Worm (Caenorhabditis elegans): ENCODE measurements around the gene gcc-1.

DNA sequence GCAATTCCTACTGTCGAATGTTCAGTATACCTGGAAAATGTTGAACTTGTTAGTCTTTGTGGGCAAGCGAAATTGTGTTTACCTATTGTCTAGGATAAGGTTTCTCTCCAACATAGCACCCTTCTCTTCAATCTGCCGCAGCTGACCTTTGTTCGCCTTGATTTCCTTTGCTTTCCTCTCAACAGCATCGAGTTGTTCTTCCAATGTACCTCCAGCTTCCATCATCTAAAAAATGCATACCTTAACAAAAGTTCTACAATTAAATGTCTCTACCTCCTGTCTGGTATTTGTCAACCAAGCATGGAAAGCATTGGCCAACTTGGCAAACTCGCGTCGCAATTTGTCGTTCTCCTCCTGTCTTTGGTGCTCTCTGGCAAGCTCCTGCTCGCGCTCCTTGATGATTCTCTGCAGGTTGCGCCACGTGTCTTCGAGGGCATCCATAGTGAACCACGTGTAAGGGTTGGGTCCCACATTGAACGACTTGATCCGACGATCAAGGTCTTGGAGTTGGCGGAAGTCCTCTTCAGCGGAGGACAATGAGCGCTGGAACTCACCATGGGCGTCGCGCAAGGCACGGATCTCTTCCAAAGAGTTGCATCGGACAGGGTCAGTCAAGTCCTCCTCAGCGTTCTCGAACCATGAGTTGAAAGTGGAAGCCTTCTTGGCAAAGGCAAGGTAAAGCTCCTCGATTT, 41.0 kb upstream of the gcc-1 start:
- TF ChIP-seq cog-1 (tag; optimal IDR thresholded peaks at IDR 0.05), result no peak
- no peak for TF ChIP-seq T22C8.4 (GFP tag; IDR thresholded peaks at IDR 0.05)
- TF ChIP-seq tab-1 (GFP tag; IDR thresholded peaks at IDR 0.05), result no peak
- no peak for TF ChIP-seq ztf-23 (GFP tag; IDR thresholded peaks at IDR 0.05)
- TF ChIP-seq flt-1 (GFP tag; IDR thresholded peaks at IDR 0.05), result no peak

Data from whole organism, midembryonic.